Worm (Caenorhabditis elegans): ENCODE measurements around the gene M57.1.

The M57.1 gene

ce11 chrIV:3505940-3506339 lies 26.3 kb upstream of the M57.1 start (continued):
- TF ChIP-seq ceh-100 (GFP tag; IDR thresholded peaks at IDR 0.05) (0 out of 2 replicates have a peak, but pooled peaks have one; percentile 11), ets-4 (GFP tag; optimal IDR thresholded peaks at IDR 0.05) (no peak), F49E8.2 (tag; optimal IDR thresholded peaks at IDR 0.05; ENCODE audit: insufficient read depth) (no peak), madf-6 (GFP tag; IDR thresholded peaks at IDR 0.05) (peak; percentile 18; the same call in 1 of the 2 replicates), ceh-58 (GFP tag; IDR thresholded peaks at IDR 0.05) (no peak), F55B11.4 (tag; optimal IDR thresholded peaks at IDR 0.05; ENCODE audit: borderline replicate concordance, insufficient read depth) (no peak), hrde-1 (tag; optimal IDR thresholded peaks at IDR 0.05; ENCODE audit: borderline replicate concordance) (peak; percentile 24), aptf-3 (GFP tag; IDR thresholded peaks at IDR 0.05) (0 out of 2 replicates have a peak, but pooled peaks have one; percentile 51), rcor-1 (GFP tag; IDR thresholded peaks at IDR 0.05) (0 out of 2 replicates have a peak, but pooled peaks have one; percentile 6), madf-3 (GFP tag; IDR thresholded peaks at IDR 0.05) (no peak), ceh-79 (tag; optimal IDR thresholded peaks at IDR 0.05) (no peak)

- TF ChIP-seq Y79H2A.3 (GFP tag; conservative IDR thresholded peaks at IDR 0.05) (no peak), nhr-80 (tag; optimal IDR thresholded peaks at IDR 0.05) (no peak)
Observed at ce11 chrIV:3509477-3510063, 22.7 kb upstream of the M57.1 start, which contains the start of gene ced-10. ced-10 (minus strand) TSS chrIV:3509527.

- TF ChIP-seq mxl-1 (tag; optimal IDR thresholded peaks at IDR 0.05) (no peak), nfyb-1 (GFP tag; IDR thresholded peaks at IDR 0.05) (no peak), Y95B8A.8 (GFP tag; IDR thresholded peaks at IDR 0.05) (no peak), dox-1 (GFP tag; IDR thresholded peaks at IDR 0.05) (no peak), sea-2 (GFP tag; IDR thresholded peaks at IDR 0.05) (no peak), D2030.7 (GFP tag; IDR thresholded peaks at IDR 0.05) (no peak), nhr-179 (tag; optimal IDR thresholded peaks at IDR 0.05) (no peak), die-1 (tag; optimal IDR thresholded peaks at IDR 0.05) (no peak), T07F8.4 (tag; optimal IDR thresholded peaks at IDR 0.05) (no peak), nhr-27 (tag; optimal IDR thresholded peaks at IDR 0.05) (no peak)
Observed at ce11 chrIV:3514467-3514866, 17.8 kb upstream of the M57.1 start, which contains the start of gene tsg-101. tsg-101 (minus strand) TSS chrIV:3514567.

ce11 chrIV:3515412-3516046 lies 16.7 kb upstream of the M57.1 start:
- TF ChIP-seq madf-6 (GFP tag; IDR thresholded peaks at IDR 0.05) = peak; percentile 27; the same call in 1 of the 2 replicates
- no peak for TF ChIP-seq snpc-4 (GFP tag; optimal IDR thresholded peaks at IDR 0.05)
- peak in 1 of 4 experiments; percentile 15 for TF ChIP-seq snpc-4 (tag; optimal IDR thresholded peaks at IDR 0.05)
- no peak for TF ChIP-seq ztf-3 (GFP tag; optimal IDR thresholded peaks at IDR 0.05)
- TF ChIP-seq B0336.3 (GFP tag; IDR thresholded peaks at IDR 0.05) = 0 out of 2 replicates have a peak, but pooled peaks have one; percentile 34
- TF ChIP-seq sea-2 (GFP tag; IDR thresholded peaks at IDR 0.05) = no peak
- no peak for TF ChIP-seq F57C9.4 (tag; optimal IDR thresholded peaks at IDR 0.05)
- peak; percentile 14 for TF ChIP-seq lin-40 (tag; optimal IDR thresholded peaks at IDR 0.05)
- no peak for TF ChIP-seq F39B2.1 (GFP tag; IDR thresholded peaks at IDR 0.05)
- TF ChIP-seq nhr-179 (tag; optimal IDR thresholded peaks at IDR 0.05) = no peak
- peak; percentile 21 for TF ChIP-seq K12H6.12 (tag; optimal IDR thresholded peaks at IDR 0.05)
- TF ChIP-seq madf-10 (tag; optimal IDR thresholded peaks at IDR 0.05) = no peak
- TF ChIP-seq hsf-1 (GFP tag; IDR thresholded peaks at IDR 0.05) = no peak
- no peak for TF ChIP-seq Y67H2A.10 (GFP tag; conservative IDR thresholded peaks at IDR 0.05)
- no peak for TF ChIP-seq Y79H2A.3 (GFP tag; conservative IDR thresholded peaks at IDR 0.05)
- no peak for TF ChIP-seq nfya-2 (GFP tag; IDR thresholded peaks at IDR 0.05)
- peak; percentile 46 for TF ChIP-seq mcd-1 (GFP tag; IDR thresholded peaks at IDR 0.05)
- TF ChIP-seq zfh-2 (GFP tag; conservative IDR thresholded peaks at IDR 0.05) = peak; percentile 96
- TF ChIP-seq hmg-1.2 (GFP tag; IDR thresholded peaks at IDR 0.05) = peak; percentile 71
- 0 out of 2 replicates have a peak, but pooled peaks have one; percentile 20 for TF ChIP-seq K11D2.4 (GFP tag; IDR thresholded peaks at IDR 0.05)
- TF ChIP-seq lsy-27 (tag; optimal IDR thresholded peaks at IDR 0.05; ENCODE audit: borderline replicate concordance, insufficient read depth) = no peak
- peak; percentile 86 for TF ChIP-seq cebp-1 (GFP tag; IDR thresholded peaks at IDR 0.05)
- peak; percentile 96 for TF ChIP-seq cebp-1 (tag; optimal IDR thresholded peaks at IDR 0.05)
- TF ChIP-seq nhr-80 (tag; optimal IDR thresholded peaks at IDR 0.05) = peak; percentile 22
